Fruit fly (Drosophila melanogaster) whole organism, wandering third instar larva: ENCODE data around the gene Mst57Da.

Experiments used
- CG32264 ChIP-seq: fragments of 200-800 bp; sonication (Bioruptor generic); optimal IDR thresholded peaks from 2 replicates; lab custom pipeline; 2016; ENCODE audit warnings: missing biosample characterization, missing genetic modification characterization
- CG9705 ChIP-seq: fragments of 200-800 bp; sonication (Bioruptor generic); optimal IDR thresholded peaks from 2 replicates; lab custom pipeline; 2018; ENCODE audit warnings: missing biosample characterization, mild to moderate bottlenecking, missing genetic modification characterization
- CrebA ChIP-seq: fragments of 200-800 bp; sonication (Bioruptor generic); optimal IDR thresholded peaks from 2 replicates; lab custom pipeline; 2016; ENCODE audit warnings: missing biosample characterization, mild to moderate bottlenecking, missing genetic modification characterization, borderline replicate concordance
- GATAd ChIP-seq: sonication (Bioruptor generic); optimal IDR thresholded peaks from 2 replicates; lab custom pipeline; 2016; ENCODE audit warnings: missing biosample characterization, missing genetic modification characterization
- HLH106 ChIP-seq: fragments of 200-800 bp; optimal IDR thresholded peaks from 3 replicates; lab custom pipeline; 2019; ENCODE audit warnings: missing biosample characterization, mild to moderate bottlenecking, missing genetic modification characterization, moderate library complexity
- Hnf4 ChIP-seq: fragments of 200-800 bp; sonication (Bioruptor generic); optimal IDR thresholded peaks from 2 replicates; lab custom pipeline; 2016; ENCODE audit warnings: missing biosample characterization, mild to moderate bottlenecking, missing genetic modification characterization
- Hr78 ChIP-seq: fragments of >200 bp; optimal IDR thresholded peaks from 2 replicates; lab custom pipeline; 2017; ENCODE audit warnings: missing biosample characterization, missing genetic modification characterization
- Jra ChIP-seq: sonication (Bioruptor generic); optimal IDR thresholded peaks from 2 replicates; lab custom pipeline; 2016; ENCODE audit warnings: missing biosample characterization, missing genetic modification characterization
- Mio ChIP-seq: sonication (Bioruptor generic); optimal IDR thresholded peaks from 2 replicates; lab custom pipeline; 2016; ENCODE audit warnings: missing biosample characterization, missing genetic modification characterization
- Myc ChIP-seq: fragments of >200 bp; optimal IDR thresholded peaks from 2 replicates; lab custom pipeline; 2017
- N ChIP-seq: fragments of >200 bp; optimal IDR thresholded peaks from 2 replicates; lab custom pipeline; 2018; ENCODE audit warnings: missing biosample characterization, missing external identifiers, missing genetic modification characterization
- Rel ChIP-seq, 2 experiments: fragments of 200-800 bp; sonication (Bioruptor generic) in 1 of 2; optimal IDR thresholded peaks; 2 replicates in 1 of 2; 3 replicates in 1 of 2; lab custom pipeline; 2016 to 2019; ENCODE audit warnings: mild to moderate bottlenecking in 2 of 2, missing biosample characterization in 2 of 2, missing genetic modification characterization in 2 of 2, moderate library complexity in 1 of 2
- Sp1 ChIP-seq: fragments of 200-800 bp; sonication (Bioruptor generic); optimal IDR thresholded peaks from 3 replicates; lab custom pipeline; 2019; ENCODE audit warnings: missing biosample characterization, mild to moderate bottlenecking, missing genetic modification characterization, moderate library complexity
- br ChIP-seq: fragments of 200-800 bp; sonication (Bioruptor generic); optimal IDR thresholded peaks from 2 replicates; lab custom pipeline; 2016; ENCODE audit warnings: missing biosample characterization, missing genetic modification characterization
- brk ChIP-seq: fragments of 200-800 bp; sonication (Bioruptor generic); optimal IDR thresholded peaks from 2 replicates; lab custom pipeline; 2016; ENCODE audit warnings: missing biosample characterization, mild to moderate bottlenecking, missing genetic modification characterization
- dl ChIP-seq, 2 experiments: fragments of 175-275, 200-275 bp in 1 of 2; fragments of 200-275 bp in 1 of 2; sonication (Bioruptor generic); optimal IDR thresholded peaks; lab custom pipeline; 2018; ENCODE audit warnings: mild to moderate bottlenecking in 2 of 2, missing biosample characterization in 2 of 2, missing genetic modification characterization in 2 of 2, moderate library complexity in 2 of 2; ENCODE audit not compliant: partially characterized antibody in 2 of 2, insufficient read depth in 1 of 2
- dmrt93B ChIP-seq: fragments of 200-800 bp; sonication (Bioruptor generic); optimal IDR thresholded peaks from 2 replicates; lab custom pipeline; 2018; ENCODE audit warnings: missing biosample characterization, mild to moderate bottlenecking, missing genetic modification characterization
- dsf ChIP-seq: sonication (Bioruptor generic); optimal IDR thresholded peaks from 2 replicates; lab custom pipeline; 2016; ENCODE audit warnings: missing biosample characterization, missing genetic modification characterization, borderline replicate concordance
- ey ChIP-seq: fragments of 200-800 bp; sonication (Bioruptor generic); optimal IDR thresholded peaks from 2 replicates; lab custom pipeline; 2016; ENCODE audit warnings: missing biosample characterization, missing genetic modification characterization
- foxo ChIP-seq, 2 experiments: fragments of 200-800 bp; sonication (Bioruptor generic); optimal IDR thresholded peaks; 2 replicates in 1 of 2; 3 replicates in 1 of 2; lab custom pipeline; 2016 to 2017; ENCODE audit warnings: missing biosample characterization in 2 of 2, missing genetic modification characterization in 2 of 2
- fru ChIP-seq: fragments of 200-800 bp; sonication (Bioruptor generic); optimal IDR thresholded peaks from 3 replicates; lab custom pipeline; 2016; ENCODE audit warnings: missing biosample characterization, mild to moderate bottlenecking, missing genetic modification characterization
- h ChIP-seq: fragments of 200-800 bp; sonication (Bioruptor generic); optimal IDR thresholded peaks from 3 replicates; lab custom pipeline; 2016; ENCODE audit warnings: missing biosample characterization, mild to moderate bottlenecking, missing genetic modification characterization
- jim ChIP-seq: fragments of 175-275, 200-325 bp; sonication (Bioruptor generic); optimal IDR thresholded peaks from 2 replicates; lab custom pipeline; 2016; ENCODE audit warnings: missing biosample characterization, mild to moderate bottlenecking, missing genetic modification characterization
- lola ChIP-seq: fragments of >200 bp; optimal IDR thresholded peaks from 2 replicates; lab custom pipeline; 2017; ENCODE audit warnings: missing biosample characterization, missing genetic modification characterization
- pan ChIP-seq: fragments of >200 bp; optimal IDR thresholded peaks from 2 replicates; lab custom pipeline; 2017
- psq ChIP-seq: fragments of 200-800 bp; sonication (Bioruptor generic); optimal IDR thresholded peaks from 3 replicates; lab custom pipeline; 2017; ENCODE audit warnings: missing biosample characterization, mild to moderate bottlenecking, missing genetic modification characterization, moderate library complexity
- rgr ChIP-seq: fragments of 200-800 bp; sonication (Bioruptor generic); optimal IDR thresholded peaks from 3 replicates; lab custom pipeline; 2016; ENCODE audit warnings: missing biosample characterization, mild to moderate bottlenecking, missing genetic modification characterization
- sv ChIP-seq: fragments of 200-800 bp; sonication (Bioruptor generic); optimal IDR thresholded peaks from 3 replicates; lab custom pipeline; 2016; ENCODE audit warnings: missing biosample characterization, missing genetic modification characterization
- tai ChIP-seq: sonication (Bioruptor generic); optimal IDR thresholded peaks from 2 replicates; lab custom pipeline; 2016; ENCODE audit warnings: missing biosample characterization, missing genetic modification characterization
- usp ChIP-seq: fragments of >200 bp; optimal IDR thresholded peaks from 2 replicates; lab custom pipeline; 2017; ENCODE audit warnings: missing biosample characterization, missing genetic modification characterization
- woc ChIP-seq: sonication (Bioruptor generic); optimal IDR thresholded peaks from 2 replicates; lab custom pipeline; 2016; ENCODE audit warnings: missing biosample characterization, mild to moderate bottlenecking, missing genetic modification characterization

The Mst57Da gene

DNA sequence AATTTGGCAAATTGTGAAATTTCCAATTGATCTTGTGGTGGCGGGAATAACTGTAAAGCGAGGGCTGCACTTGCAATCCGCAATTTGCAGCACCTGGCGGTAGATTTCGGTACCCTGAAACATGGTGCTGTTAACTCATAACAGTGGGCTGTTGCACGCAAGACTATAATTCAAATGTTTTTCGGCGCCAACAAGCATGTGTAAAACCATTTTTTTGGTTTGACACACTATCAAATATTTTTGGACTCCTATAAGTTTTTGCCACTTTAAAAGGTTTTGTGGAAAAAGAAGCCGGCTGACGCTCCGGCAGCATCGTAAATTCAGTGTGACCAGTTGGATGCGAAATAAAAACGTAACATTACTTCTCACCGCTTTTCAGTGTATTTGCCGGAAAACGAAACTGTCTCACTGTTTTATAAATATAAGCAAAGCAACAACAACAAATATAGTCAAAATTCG, 19.6 kb upstream of the Mst57Da start, which contains the start of the genes CG14545 and CG5886:
Gene CG14545, minus strand, starts transcription at position 68 of the 459 bp plus-strand sequence.
Gene CG5886, plus strand, starts transcription at position 409 of the 459 bp plus-strand sequence.
- TF ChIP-seq CrebA (no peak), Sp1 (GFP tag; lab: Kevin White, UChicago) (no peak), tai (peak; percentile 20), rgr (GFP tag; lab: Kevin White, UChicago) (no peak), Myc (peak; percentile 55), Hnf4 (GFP tag; lab: Kevin White, UChicago) (peak; percentile 4), Mio (GFP tag; lab: Kevin White, UChicago) (no peak), HLH106 (no peak), fru (GFP tag; lab: Kevin White, UChicago) (peak; percentile 91), CG32264 (no peak), dmrt93B (no peak), foxo (GFP tag; optimal IDR thresholded peaks at IDR 0.05; lab: Kevin White, UChicago) (peak in 1 of 2 experiments; percentile 22), usp (no peak), ey (no peak), dsf (GFP tag; lab: Kevin White, UChicago) (no peak), dl (GFP tag; optimal IDR thresholded peaks at IDR 0.05; lab: Kevin White, UChicago; ENCODE audit: insufficient read depth in 1 of 2, partially characterized antibody in 2 of 2) (no peak)

DNA sequence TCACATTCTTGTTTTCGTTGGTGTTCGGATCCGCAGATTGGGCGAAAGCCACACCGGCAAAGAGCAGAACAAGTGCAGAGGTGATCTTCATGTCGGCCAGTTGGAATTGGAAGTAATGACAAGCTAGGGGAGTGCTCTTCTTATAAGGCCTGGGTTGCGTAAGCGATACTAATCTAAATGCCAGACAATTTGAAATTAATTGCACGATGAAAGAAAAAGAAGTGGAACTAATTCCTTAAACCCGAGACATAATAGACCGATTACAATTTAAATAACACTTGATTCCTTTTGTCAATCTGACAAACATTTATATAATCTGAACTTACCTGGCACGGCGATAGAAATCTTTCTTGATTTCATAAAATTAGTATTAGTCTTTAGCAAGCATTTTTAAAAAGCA, 885 bp downstream of the Mst57Da start, which contains the start of gene Mst57Db:
Gene Mst57Db, minus strand, starts transcription at position 101 of the 400 bp plus-strand sequence.
- no peak for TF ChIP-seq Jra (GFP tag; lab: Kevin White, UChicago)
- TF ChIP-seq dmrt93B: no peak
- no peak for TF ChIP-seq Rel (GFP tag; optimal IDR thresholded peaks at IDR 0.05; lab: Kevin White, UChicago)
- TF ChIP-seq Rel (tag; optimal IDR thresholded peaks at IDR 0.05; lab: Kevin White, UChicago): no peak
- no peak for TF ChIP-seq woc (GFP tag; lab: Kevin White, UChicago)
- no peak for TF ChIP-seq GATAd
- TF ChIP-seq dsf (GFP tag; lab: Kevin White, UChicago): no peak
- no peak for TF ChIP-seq CrebA
- TF ChIP-seq lola (GFP tag; lab: Kevin White, UChicago): no peak
- no peak for TF ChIP-seq N (GFP tag; lab: Kevin White, UChicago)
- TF ChIP-seq dl (GFP tag; optimal IDR thresholded peaks at IDR 0.05; lab: Kevin White, UChicago; ENCODE audit: insufficient read depth in 1 of 2, partially characterized antibody in 2 of 2): no peak
- TF ChIP-seq brk: no peak
- no peak for TF ChIP-seq Hr78
- no peak for TF ChIP-seq foxo (GFP tag; optimal IDR thresholded peaks at IDR 0.05; lab: Kevin White, UChicago)
- TF ChIP-seq tai: no peak
- TF ChIP-seq rgr (GFP tag; lab: Kevin White, UChicago): no peak

DNA sequence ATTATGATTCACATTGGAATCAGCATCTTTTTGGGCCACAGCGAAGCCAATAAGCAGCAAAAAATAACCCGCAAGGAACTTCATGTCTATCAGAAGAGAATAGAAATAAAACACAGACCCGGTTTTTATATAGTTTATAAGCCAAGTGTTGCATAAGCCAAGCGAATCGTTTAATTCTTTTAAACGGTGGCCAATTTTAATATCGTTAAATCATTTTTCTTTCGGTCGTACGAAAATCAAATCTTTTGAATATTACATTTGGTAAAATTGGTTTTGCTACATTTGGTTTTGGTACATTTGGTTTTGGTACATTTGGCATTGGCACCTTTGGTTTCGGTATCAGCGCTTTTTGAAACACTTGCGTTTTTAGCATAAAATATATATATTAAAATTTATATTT, 1.6 kb downstream of the Mst57Da start, which contains the start of gene Sfp96F:
Gene Sfp96F, minus strand, starts transcription at position 101 of the 400 bp plus-strand sequence.
- no peak for TF ChIP-seq Sp1 (GFP tag; lab: Kevin White, UChicago)
- no peak for TF ChIP-seq dsf (GFP tag; lab: Kevin White, UChicago)
- no peak for TF ChIP-seq rgr (GFP tag; lab: Kevin White, UChicago)
- TF ChIP-seq Myc: no peak
- no peak for TF ChIP-seq CG32264
- no peak for TF ChIP-seq woc (GFP tag; lab: Kevin White, UChicago)
- TF ChIP-seq Hnf4 (GFP tag; lab: Kevin White, UChicago): no peak
- TF ChIP-seq CrebA: no peak
- TF ChIP-seq jim (GFP tag; lab: Kevin White, UChicago): no peak
- no peak for TF ChIP-seq psq
- no peak for TF ChIP-seq br (GFP tag; lab: Kevin White, UChicago)
- no peak for TF ChIP-seq h
- no peak for TF ChIP-seq fru (GFP tag; lab: Kevin White, UChicago)
- TF ChIP-seq dmrt93B: no peak
- TF ChIP-seq pan (lab: Kevin White, UChicago): no peak

DNA sequence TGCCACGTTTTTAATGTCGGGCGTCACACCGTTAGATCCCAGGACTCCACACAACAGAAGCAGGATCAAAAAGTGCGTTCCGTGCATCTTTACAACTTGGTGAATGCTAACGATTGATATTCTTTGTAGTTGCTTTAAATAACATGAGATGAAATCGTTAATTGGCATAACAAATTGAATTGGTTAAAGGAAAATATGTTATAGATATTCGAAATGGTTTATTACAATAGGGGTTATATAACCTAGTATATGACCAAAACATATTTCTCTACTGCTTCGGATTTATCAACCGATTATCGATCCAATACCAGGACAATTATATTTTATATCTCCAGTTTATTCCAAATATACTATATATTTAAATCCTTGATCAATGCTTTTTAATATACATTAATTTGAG, 2.1 kb downstream of the Mst57Da start, which contains the start of gene Mst57Dc:
Gene Mst57Dc, minus strand, starts transcription at position 101 of the 400 bp plus-strand sequence.
- no peak for TF ChIP-seq psq
- no peak for TF ChIP-seq sv (GFP tag; lab: Kevin White, UChicago)
- no peak for TF ChIP-seq jim (GFP tag; lab: Kevin White, UChicago)
- no peak for TF ChIP-seq dsf (GFP tag; lab: Kevin White, UChicago)
- no peak for TF ChIP-seq CG9705 (GFP tag; lab: Kevin White, UChicago)
- TF ChIP-seq rgr (GFP tag; lab: Kevin White, UChicago): no peak
- no peak for TF ChIP-seq Mio (GFP tag; lab: Kevin White, UChicago)
